Worm (Caenorhabditis elegans) whole organism, young adult: ENCODE results near the gene F28A10.7.

ENCODE experiments used
- athp-1 ChIP-seq: sonication (generic microtip); optimal IDR thresholded peaks from 2 replicates; lab custom pipeline; 2017; ENCODE audit warnings: mild to moderate bottlenecking, missing genetic modification characterization, missing compliant biosample characterization
- efl-1 ChIP-seq: fragments of 150-350 bp; optimal IDR thresholded peaks from 2 replicates; lab custom pipeline; 2014; ENCODE audit warnings: missing biosample characterization, missing genetic modification reagents, missing genetic modification characterization
- egl-18 ChIP-seq: fragments of 200-800 bp; sonication (Bioruptor generic); IDR thresholded peaks from 2 replicates; pipeline ENCODE4 v1.3.6; 2022; ENCODE audit warnings: missing genetic modification reagents, missing genetic modification characterization, missing compliant biosample characterization
- hlh-26 ChIP-seq: fragments of 200-800 bp; sonication (Bioruptor generic); conservative IDR thresholded peaks from 2 replicates; pipeline ENCODE4 v1.3.6; 2022; ENCODE audit warnings: missing genetic modification reagents, missing genetic modification characterization, missing compliant biosample characterization
- hmg-20 ChIP-seq: fragments of 200-800 bp; sonication (Bioruptor generic); IDR thresholded peaks from 2 replicates; pipeline ENCODE4 v1.3.6; 2022; ENCODE audit warnings: missing genetic modification reagents, missing genetic modification characterization, missing compliant biosample characterization
- lin-26 ChIP-seq: fragments of 200-800 bp; sonication (Bioruptor generic); IDR thresholded peaks from 2 replicates; pipeline ENCODE4 v1.3.6; 2022; ENCODE audit warnings: missing genetic modification reagents, missing genetic modification characterization, missing compliant biosample characterization
- mel-28 ChIP-seq: sonication (generic microtip); optimal IDR thresholded peaks from 2 replicates; lab custom pipeline; 2016; ENCODE audit warnings: borderline replicate concordance, mild to moderate bottlenecking, missing genetic modification characterization, missing compliant biosample characterization
- pha-4 ChIP-seq: fragments of 150-350 bp; sonication (generic microtip); optimal IDR thresholded peaks from 2 replicates; lab custom pipeline; 2014; ENCODE audit warnings: missing biosample characterization, missing genetic modification reagents, missing genetic modification characterization
- unc-130 ChIP-seq: sonication (generic microtip); optimal IDR thresholded peaks from 2 replicates; lab custom pipeline; 2016; ENCODE audit warnings: missing genetic modification reagents, missing genetic modification characterization, missing compliant biosample characterization
- unc-62 ChIP-seq: fragments of 150-350 bp; optimal IDR thresholded peaks from 2 replicates; lab custom pipeline; 2014; ENCODE audit warnings: missing biosample characterization, missing genetic modification reagents, missing genetic modification characterization
- ztf-25 ChIP-seq: fragments of 200-800 bp; sonication (Bioruptor generic); IDR thresholded peaks from 2 replicates; pipeline ENCODE4 v1.3.6; 2022; ENCODE audit warnings: missing genetic modification reagents, missing genetic modification characterization, missing compliant biosample characterization
- ztf-6 ChIP-seq: fragments of 200-800 bp; sonication (Bioruptor generic); IDR thresholded peaks from 2 replicates; pipeline ENCODE4 v1.3.6; 2022; ENCODE audit warnings: missing genetic modification reagents, missing genetic modification characterization, missing compliant biosample characterization

ce11 chrII:843971-844370, 1.5 kb downstream of the F28A10.7 start, which contains the start of gene F28A10.4:
- no peak for TF ChIP-seq ztf-6 (GFP tag; lab: Robert Waterston, UW)
- TF ChIP-seq efl-1 (GFP tag; lab: Kevin White, UChicago): no peak
- TF ChIP-seq hlh-26 (GFP tag; lab: Robert Waterston, UW): no peak
- no peak for TF ChIP-seq hmg-20 (GFP tag; lab: Robert Waterston, UW)
- TF ChIP-seq ztf-25 (GFP tag; lab: Robert Waterston, UW): no peak
- no peak for TF ChIP-seq pha-4 (tag; lab: Kevin White, UChicago)
- TF ChIP-seq mel-28 (tag; lab: Kevin White, UChicago): no peak
- TF ChIP-seq unc-62: no peak
- TF ChIP-seq lin-26 (GFP tag; lab: Robert Waterston, UW): no peak
- no peak for TF ChIP-seq unc-130 (GFP tag; lab: Kevin White, UChicago)
- no peak for TF ChIP-seq egl-18 (GFP tag; lab: Robert Waterston, UW)
- TF ChIP-seq athp-1 (tag; lab: Kevin White, UChicago): no peak
